Worm (Caenorhabditis elegans) whole organism, L3 larva: ENCODE results near the gene pacl-1.

Experiments used
- egl-27 ChIP-seq: sonication (generic microtip); optimal IDR thresholded peaks from 4 replicates; lab custom pipeline; 2017; ENCODE audit warnings: missing biosample characterization, missing genetic modification reagents, missing genetic modification characterization
- hmg-11 ChIP-seq: sonication (generic microtip); optimal IDR thresholded peaks from 2 replicates; lab custom pipeline; 2016; ENCODE audit warnings: missing genetic modification characterization, missing compliant biosample characterization
- jun-1 ChIP-seq: fragments of 150-350 bp; optimal IDR thresholded peaks from 2 replicates; lab custom pipeline; 2014; ENCODE audit warnings: missing biosample characterization, missing genetic modification reagents, missing genetic modification characterization
- lin-39 ChIP-seq: fragments of 150-350 bp; optimal IDR thresholded peaks from 2 replicates; lab custom pipeline; 2018; ENCODE audit warnings: missing biosample characterization, missing genetic modification reagents, missing genetic modification characterization
- nfya-1 ChIP-seq: sonication (generic microtip); optimal IDR thresholded peaks from 2 replicates; lab custom pipeline; 2017; ENCODE audit warnings: missing genetic modification characterization, mild to moderate bottlenecking, missing compliant biosample characterization, antibody characterized with exemption, moderate library complexity; ENCODE audit not compliant: insufficient read depth
- nhr-12 ChIP-seq: fragments of 150-350 bp; optimal IDR thresholded peaks from 2 replicates; lab custom pipeline; 2014; ENCODE audit warnings: missing biosample characterization, missing genetic modification characterization
- nhr-237 ChIP-seq: fragments of 150-350 bp; optimal IDR thresholded peaks from 2 replicates; lab custom pipeline; 2014; ENCODE audit warnings: missing biosample characterization, missing genetic modification characterization
- sea-2 ChIP-seq: fragments of 150-350 bp; sonication (generic microtip); optimal IDR thresholded peaks from 4 replicates; lab custom pipeline; 2014; ENCODE audit warnings: missing biosample characterization, missing genetic modification reagents, missing genetic modification characterization
- skn-1 ChIP-seq: fragments of 150-350 bp; optimal IDR thresholded peaks from 2 replicates; lab custom pipeline; 2014; ENCODE audit warnings: missing biosample characterization, missing genetic modification characterization
- snpc-4 ChIP-seq: fragments of 150-350 bp; optimal IDR thresholded peaks from 2 replicates; lab custom pipeline; 2014; ENCODE audit warnings: missing biosample characterization, missing genetic modification characterization
- zag-1 ChIP-seq: fragments of 150-350 bp; optimal IDR thresholded peaks from 2 replicates; lab custom pipeline; 2014; ENCODE audit warnings: missing biosample characterization, missing genetic modification characterization
- ztf-11 ChIP-seq: fragments of 150-350 bp; optimal IDR thresholded peaks from 2 replicates; lab custom pipeline; 2014; ENCODE audit warnings: missing biosample characterization, missing genetic modification characterization

ce11 chrV:16235647-16236046, 39.6 kb downstream of the pacl-1 start, which contains the start of gene srh-98:
- no peak for TF ChIP-seq jun-1 (tag; lab: Kevin White, UChicago)
- no peak for TF ChIP-seq sea-2 (GFP tag; lab: Kevin White, UChicago)
- no peak for TF ChIP-seq lin-39 (tag; lab: Kevin White, UChicago)
- no peak for TF ChIP-seq hmg-11 (tag; lab: Kevin White, UChicago)
- no peak for TF ChIP-seq nfya-1 (tag; lab: Kevin White, UChicago)
- TF ChIP-seq nhr-237 (tag; lab: Kevin White, UChicago): no peak
- TF ChIP-seq egl-27: no peak
- no peak for TF ChIP-seq ztf-11 (tag; lab: Kevin White, UChicago)
- TF ChIP-seq snpc-4 (tag; lab: Kevin White, UChicago): no peak
- TF ChIP-seq zag-1: no peak
- no peak for TF ChIP-seq skn-1 (tag; lab: Kevin White, UChicago)
- no peak for TF ChIP-seq nhr-12 (tag; lab: Kevin White, UChicago)
